Fruit fly (Drosophila melanogaster) whole organism, embryonic: Measurements from ENCODE around the gene CG43680.

Experiments used
- Adf1 ChIP-seq: fragments of 200-800 bp; sonication (Bioruptor generic); IDR thresholded peaks from 2 replicates; pipeline ENCODE4 v1.3.6; 2022; ENCODE audit warnings: missing biosample characterization, missing genetic modification characterization
- Bdp1 ChIP-seq: fragments of 200-800 bp; sonication (Bioruptor generic); optimal IDR thresholded peaks from 3 replicates; lab custom pipeline; 2016; ENCODE audit warnings: missing biosample characterization, missing genetic modification characterization
- Bgb ChIP-seq: fragments of 200-800 bp; sonication (Bioruptor generic); IDR thresholded peaks from 2 replicates; pipeline ENCODE4 v1.3.6; 2022; ENCODE audit warnings: missing biosample characterization, missing genetic modification characterization; ENCODE audit not compliant: partially characterized antibody
- CG10565 ChIP-seq: fragments of 200-800 bp; sonication (Bioruptor generic); optimal IDR thresholded peaks from 3 replicates; lab custom pipeline; 2016; ENCODE audit warnings: missing biosample characterization, mild to moderate bottlenecking, missing genetic modification characterization
- CG11247 ChIP-seq: fragments of 200-800 bp; sonication (Bioruptor generic); IDR thresholded peaks from 2 replicates; pipeline ENCODE4 v1.3.6; 2022; ENCODE audit warnings: missing biosample characterization, missing genetic modification characterization
- CG11695 ChIP-seq: fragments of 200-800 bp; sonication (Bioruptor generic); IDR thresholded peaks from 3 replicates; pipeline ENCODE4 v1.3.6; 2022; ENCODE audit warnings: missing biosample characterization, missing genetic modification characterization
- CG13296 ChIP-seq: fragments of 200-800 bp; sonication (Bioruptor generic); optimal IDR thresholded peaks from 3 replicates; lab custom pipeline; 2018; ENCODE audit warnings: missing biosample characterization, mild to moderate bottlenecking, missing genetic modification characterization
- CG17912 ChIP-seq: fragments of 200-800 bp; sonication (Bioruptor generic); optimal IDR thresholded peaks from 2 replicates; lab custom pipeline; 2018; ENCODE audit warnings: missing biosample characterization, mild to moderate bottlenecking, missing genetic modification characterization
- CG18599 ChIP-seq: fragments of 200-800 bp; sonication (Bioruptor generic); optimal IDR thresholded peaks from 3 replicates; lab custom pipeline; 2017; ENCODE audit warnings: missing biosample characterization, missing genetic modification characterization, mild to moderate bottlenecking, moderate library complexity, missing genetic modification reagents
- CG18619 ChIP-seq: fragments of 200-800 bp; sonication (Bioruptor generic); optimal IDR thresholded peaks from 3 replicates; lab custom pipeline; 2017; ENCODE audit warnings: missing biosample characterization, mild to moderate bottlenecking, missing genetic modification characterization
- CG31388 ChIP-seq: fragments of 200-800 bp; sonication (Bioruptor generic); optimal IDR thresholded peaks from 2 replicates; lab custom pipeline; 2016; ENCODE audit warnings: missing biosample characterization, missing genetic modification characterization
- CG32767 ChIP-seq: fragments of 200-800 bp; sonication (Bioruptor generic); IDR thresholded peaks from 2 replicates; pipeline ENCODE4 v1.3.6; 2022; ENCODE audit warnings: missing biosample characterization, missing genetic modification characterization
- CG4328 ChIP-seq: fragments of 200-800 bp; sonication (Bioruptor generic); optimal IDR thresholded peaks from 3 replicates; lab custom pipeline; 2017; ENCODE audit warnings: missing biosample characterization, missing genetic modification reagents, missing genetic modification characterization
- CG4730 ChIP-seq: fragments of 200-800 bp; sonication (Bioruptor generic); IDR thresholded peaks from 2 replicates; pipeline ENCODE4 v1.3.6; 2022; ENCODE audit warnings: missing biosample characterization, missing genetic modification characterization
- CG6272 ChIP-seq: fragments of 200-800 bp; sonication (Bioruptor generic); IDR thresholded peaks from 2 replicates; pipeline ENCODE4 v1.3.6; 2022; ENCODE audit warnings: missing biosample characterization, missing genetic modification characterization
- CG6683 ChIP-seq: fragments of 200-800 bp; sonication (Bioruptor generic); optimal IDR thresholded peaks from 2 replicates; lab custom pipeline; 2017; ENCODE audit warnings: missing biosample characterization, mild to moderate bottlenecking, missing genetic modification characterization, missing genetic modification reagents
- CG8290 ChIP-seq, 3 experiments: fragments of 200-800 bp; sonication (Bioruptor generic); optimal IDR thresholded peaks; 2 replicates each; lab custom pipeline; 2016 to 2019; ENCODE audit warnings: missing biosample characterization in 3 of 3, missing genetic modification characterization in 3 of 3, mild to moderate bottlenecking in 2 of 3, moderate library complexity in 1 of 3
- CG9215 ChIP-seq: fragments of 200-800 bp; sonication (Bioruptor generic); IDR thresholded peaks from 2 replicates; pipeline ENCODE4 v1.3.6; 2022; ENCODE audit warnings: missing biosample characterization, missing genetic modification characterization
- D ChIP-seq, 2 experiments: fragments of 200-800 bp in 1 of 2; fragments of >200 bp in 1 of 2; sonication (Bioruptor generic) in 1 of 2; optimal IDR thresholded peaks; 2 replicates in 1 of 2; 3 replicates in 1 of 2; lab custom pipeline; 2017; ENCODE audit warnings: mild to moderate bottlenecking in 1 of 2, missing biosample characterization in 1 of 2, missing genetic modification characterization in 1 of 2, missing genetic modification reagents in 1 of 2
- Deaf1 ChIP-seq: fragments of 200-800 bp; optimal IDR thresholded peaks from 3 replicates; lab custom pipeline; 2019; ENCODE audit warnings: missing biosample characterization, mild to moderate bottlenecking, missing genetic modification characterization, moderate library complexity
- Dfd ChIP-seq, 2 experiments: fragments of >200 bp; optimal IDR thresholded peaks; 2 replicates each; lab custom pipeline; 2017; ENCODE audit warnings: missing biosample characterization in 2 of 2, missing genetic modification characterization in 2 of 2
- Dll ChIP-seq: fragments of 200-800 bp; sonication (Bioruptor generic); IDR thresholded peaks from 4 replicates; pipeline ENCODE4 v1.3.6; 2022; ENCODE audit warnings: missing biosample characterization, missing genetic modification characterization; ENCODE audit not compliant: partially characterized antibody
- Ets97D ChIP-seq: fragments of 200-800 bp; sonication (Bioruptor generic); optimal IDR thresholded peaks from 3 replicates; lab custom pipeline; 2016; ENCODE audit warnings: missing biosample characterization, missing genetic modification characterization
- HHEX ChIP-seq: fragments of 200-800 bp; sonication (Bioruptor generic); optimal IDR thresholded peaks from 3 replicates; lab custom pipeline; 2017; ENCODE audit warnings: missing biosample characterization, mild to moderate bottlenecking, missing genetic modification characterization, missing genetic modification reagents
- HmgD ChIP-seq: fragments of 200-800 bp; sonication (Bioruptor generic); optimal IDR thresholded peaks from 3 replicates; lab custom pipeline; 2016; ENCODE audit warnings: missing biosample characterization, missing genetic modification characterization
- Hmr ChIP-seq: fragments of 200-800 bp; sonication (Bioruptor generic); optimal IDR thresholded peaks from 3 replicates; lab custom pipeline; 2017; ENCODE audit warnings: mild to moderate bottlenecking, missing biosample characterization, missing genetic modification reagents, missing genetic modification characterization
- Kr ChIP-seq: fragments of 200-800 bp; sonication (Bioruptor generic); optimal IDR thresholded peaks from 2 replicates; lab custom pipeline; 2017; ENCODE audit warnings: missing biosample characterization, mild to moderate bottlenecking, missing genetic modification characterization
- Lhr ChIP-seq: fragments of 200-800 bp; sonication (Bioruptor generic); optimal IDR thresholded peaks from 3 replicates; lab custom pipeline; 2017; ENCODE audit warnings: mild to moderate bottlenecking, missing biosample characterization, missing genetic modification reagents, missing genetic modification characterization
- NC2α ChIP-seq: fragments of 200-800 bp; sonication (Bioruptor generic); optimal IDR thresholded peaks from 2 replicates; lab custom pipeline; 2016; ENCODE audit warnings: missing biosample characterization, missing genetic modification characterization
- NK7.1 ChIP-seq: fragments of 200-800 bp; sonication (Bioruptor generic); optimal IDR thresholded peaks from 3 replicates; lab custom pipeline; 2016; ENCODE audit warnings: missing biosample characterization, missing genetic modification characterization
- Taf1 ChIP-seq: fragments of 200-800 bp; sonication (Bioruptor generic); IDR thresholded peaks from 2 replicates; pipeline ENCODE4 v1.3.6; 2022; ENCODE audit warnings: missing biosample characterization, missing genetic modification characterization
- Trl ChIP-seq, 3 experiments: fragments of >200 bp in 2 of 3; fragments of 200-800 bp in 1 of 3; sonication (Bioruptor generic) in 1 of 3; optimal IDR thresholded peaks; 2 replicates in 1 of 3; 3 replicates in 2 of 3; lab custom pipeline; 2016 to 2017; ENCODE audit warnings: missing biosample characterization in 1 of 3, missing genetic modification characterization in 1 of 3
- chif ChIP-seq, 2 experiments: fragments of 200-800 bp; sonication (Bioruptor generic); optimal IDR thresholded peaks; 3 replicates each; lab custom pipeline; 2016; ENCODE audit warnings: missing biosample characterization in 2 of 2, missing genetic modification characterization in 2 of 2
- ci ChIP-seq: fragments of 200-800 bp; sonication (Bioruptor generic); IDR thresholded peaks from 3 replicates; pipeline ENCODE4 v1.3.6; 2022; ENCODE audit warnings: missing biosample characterization, missing genetic modification characterization
- eve ChIP-seq, 2 experiments: fragments of >200 bp; optimal IDR thresholded peaks; 2 replicates each; lab custom pipeline; 2017; ENCODE audit warnings: missing biosample characterization in 2 of 2, missing genetic modification characterization in 2 of 2
- eyg ChIP-seq: fragments of 200-800 bp; sonication (Bioruptor generic); optimal IDR thresholded peaks from 3 replicates; lab custom pipeline; 2016; ENCODE audit warnings: missing biosample characterization, missing genetic modification characterization
- lbe ChIP-seq: fragments of 200-800 bp; sonication (Bioruptor generic); optimal IDR thresholded peaks from 2 replicates; lab custom pipeline; 2016; ENCODE audit warnings: missing biosample characterization, mild to moderate bottlenecking, missing genetic modification characterization
- nau ChIP-seq: fragments of 200-800 bp; sonication (Bioruptor generic); optimal IDR thresholded peaks from 3 replicates; lab custom pipeline; 2017; ENCODE audit warnings: missing biosample characterization, mild to moderate bottlenecking, missing genetic modification characterization, missing genetic modification reagents
- nerfin-1 ChIP-seq: fragments of 200-800 bp; sonication (Bioruptor generic); optimal IDR thresholded peaks from 3 replicates; lab custom pipeline; 2019; ENCODE audit warnings: missing biosample characterization, mild to moderate bottlenecking, missing genetic modification characterization, moderate library complexity
- nmo ChIP-seq: fragments of 200-800 bp; sonication (Bioruptor generic); optimal IDR thresholded peaks from 2 replicates; lab custom pipeline; 2018; ENCODE audit warnings: missing biosample characterization, mild to moderate bottlenecking, missing genetic modification characterization, moderate library complexity
- odd ChIP-seq: fragments of 200-800 bp; sonication (Bioruptor generic); optimal IDR thresholded peaks from 2 replicates; lab custom pipeline; 2017; ENCODE audit warnings: missing biosample characterization, mild to moderate bottlenecking, missing genetic modification characterization
- pb ChIP-seq: fragments of 200-800 bp; sonication (Bioruptor generic); optimal IDR thresholded peaks from 3 replicates; lab custom pipeline; 2016; ENCODE audit warnings: missing biosample characterization, missing genetic modification characterization
- pnt ChIP-seq: fragments of 200-800 bp; sonication (Bioruptor generic); optimal IDR thresholded peaks from 3 replicates; lab custom pipeline; 2016; ENCODE audit warnings: missing biosample characterization, missing genetic modification characterization
- run ChIP-seq: fragments of 200-800 bp; sonication (Bioruptor generic); optimal IDR thresholded peaks from 3 replicates; lab custom pipeline; 2018; ENCODE audit warnings: missing biosample characterization, mild to moderate bottlenecking, missing genetic modification characterization
- sd ChIP-seq: fragments of 200-800 bp; sonication (Bioruptor generic); optimal IDR thresholded peaks from 3 replicates; lab custom pipeline; 2018; ENCODE audit warnings: missing biosample characterization, mild to moderate bottlenecking, missing genetic modification characterization, moderate library complexity
- sim ChIP-seq: fragments of 200-800 bp; sonication (Bioruptor generic); IDR thresholded peaks from 2 replicates; pipeline ENCODE4 v1.3.6; 2022; ENCODE audit warnings: missing biosample characterization, missing genetic modification characterization
- tx ChIP-seq: fragments of 200-800 bp; sonication (Bioruptor generic); optimal IDR thresholded peaks from 2 replicates; lab custom pipeline; 2016; ENCODE audit warnings: missing biosample characterization, missing genetic modification characterization
- zfh1 ChIP-seq: fragments of 200-800 bp; sonication (Bioruptor generic); IDR thresholded peaks from 3 replicates; pipeline ENCODE4 v1.3.6; 2022; ENCODE audit warnings: missing biosample characterization, missing genetic modification characterization

CG43680 gene

DNA sequence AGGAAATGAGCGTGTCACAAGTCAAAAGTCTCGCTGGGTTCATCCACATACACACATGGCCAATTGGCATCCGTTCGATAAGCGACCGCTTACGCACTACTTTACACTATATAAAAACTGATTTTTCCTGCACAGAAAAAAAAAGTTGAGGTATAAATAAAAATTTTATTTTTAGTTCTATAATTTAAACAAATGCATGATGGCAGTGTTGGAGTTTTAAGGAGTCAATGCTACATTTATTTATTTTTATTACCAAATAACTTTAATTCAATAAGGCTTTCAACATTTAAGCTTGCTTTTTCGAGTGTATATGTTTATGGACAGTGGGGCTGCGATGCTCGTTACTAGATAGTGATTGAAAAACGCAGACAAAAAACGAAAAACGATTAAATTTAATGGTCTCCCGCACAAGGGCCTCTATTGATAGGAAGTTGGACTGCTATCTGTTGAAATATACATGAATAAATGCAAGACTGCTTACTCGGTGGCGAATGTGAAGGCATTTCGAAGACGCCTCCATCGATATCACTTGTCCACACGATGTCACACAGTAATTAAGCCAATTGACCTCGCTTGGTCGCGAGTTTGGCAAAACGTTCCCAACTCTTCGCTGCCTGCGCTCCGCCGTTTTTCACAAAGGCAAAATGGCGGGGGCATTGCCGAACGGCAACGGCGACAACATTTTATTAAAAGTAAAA is 41.4 kb downstream of the CG43680 start (continued):
- TF ChIP-seq D (optimal IDR thresholded peaks at IDR 0.05; lab: Kevin White, UChicago), result no peak
- peak; percentile 70 for TF ChIP-seq D (GFP tag; optimal IDR thresholded peaks at IDR 0.05; lab: Kevin White, UChicago)
- peak; percentile 32 for TF ChIP-seq Bdp1
- peak; percentile 76; the same call in 2 of the 3 replicates for TF ChIP-seq zfh1 (GFP tag; lab: Robert Waterston, UW)
- TF ChIP-seq Taf1, result peak; percentile 55; the same call in 1 of the 2 replicates
- TF ChIP-seq Hmr (GFP tag; lab: Kevin White, UChicago), result peak; percentile 62
- TF ChIP-seq CG11695, result peak; percentile 73
- TF ChIP-seq CG8290 (GFP tag; optimal IDR thresholded peaks at IDR 0.05; lab: Kevin White, UChicago), result peak; percentile 28
- TF ChIP-seq CG8290 (tag; optimal IDR thresholded peaks at IDR 0.05; lab: Kevin White, UChicago), result no peak
- peak; percentile 63 for TF ChIP-seq run
- peak; percentile 46 for TF ChIP-seq CG18619
- TF ChIP-seq Adf1 (GFP tag; lab: Robert Waterston, UW), result no peak
- no peak for TF ChIP-seq pb (GFP tag; lab: Kevin White, UChicago)
- TF ChIP-seq CG13296, result peak; percentile 71
- TF ChIP-seq CG6683, result peak; percentile 55
- TF ChIP-seq CG9215, result peak; percentile 28; the same call in 1 of the 2 replicates
- peak; percentile 71 for TF ChIP-seq HHEX (GFP tag; lab: Kevin White, UChicago)
- TF ChIP-seq Deaf1 (tag; lab: Kevin White, UChicago), result peak; percentile 51
- TF ChIP-seq CG6272 (GFP tag; lab: Robert Waterston, UW), result peak; percentile 37; the same call in 1 of the 2 replicates
- TF ChIP-seq Bgb, result no peak
- peak; percentile 84 for TF ChIP-seq nmo (GFP tag; lab: Kevin White, UChicago)
- TF ChIP-seq CG11247 (GFP tag; lab: Robert Waterston, UW), result peak; percentile 69
- TF ChIP-seq eve (GFP tag; optimal IDR thresholded peaks at IDR 0.05; lab: Kevin White, UChicago), result peak in 1 of 2 experiments; percentile 88
- no peak for TF ChIP-seq NK7.1 (GFP tag; lab: Kevin White, UChicago)
- TF ChIP-seq Dfd (GFP tag; optimal IDR thresholded peaks at IDR 0.05; lab: Kevin White, UChicago), result no peak
- TF ChIP-seq Ets97D (GFP tag; lab: Kevin White, UChicago), result no peak
- TF ChIP-seq tx (GFP tag; lab: Kevin White, UChicago), result no peak
- TF ChIP-seq odd (GFP tag; lab: Kevin White, UChicago), result peak; percentile 58
- no peak for TF ChIP-seq CG17912
- TF ChIP-seq Lhr (GFP tag; lab: Kevin White, UChicago), result peak; percentile 33
- TF ChIP-seq nerfin-1 (tag; lab: Kevin White, UChicago), result peak; percentile 74
- peak; percentile 39 for TF ChIP-seq sd
- peak; percentile 65; the same call in 1 of the 2 replicates for TF ChIP-seq CG32767
- no peak for TF ChIP-seq HmgD (GFP tag; lab: Kevin White, UChicago)
- TF ChIP-seq lbe (GFP tag; lab: Kevin White, UChicago), result no peak
- no peak for TF ChIP-seq NC2α (GFP tag; lab: Kevin White, UChicago)
- TF ChIP-seq Dll (GFP tag; lab: Robert Waterston, UW), result no peak
- TF ChIP-seq sim (GFP tag; lab: Robert Waterston, UW), result peak; percentile 67; the same call in 1 of the 2 replicates
- TF ChIP-seq CG4730 (GFP tag; lab: Robert Waterston, UW), result peak; percentile 41
- TF ChIP-seq eyg, result no peak
- TF ChIP-seq CG4328, result peak; percentile 52
- TF ChIP-seq CG18599 (GFP tag; lab: Kevin White, UChicago), result peak; percentile 81
- TF ChIP-seq chif (GFP tag; optimal IDR thresholded peaks at IDR 0.05; lab: Kevin White, UChicago), result peak; percentile 7 to 57
- no peak for TF ChIP-seq CG10565 (GFP tag; lab: Kevin White, UChicago)
- peak; percentile 25 for TF ChIP-seq nau (GFP tag; lab: Kevin White, UChicago)
- peak; percentile 74 for TF ChIP-seq CG31388 (GFP tag; lab: Kevin White, UChicago)
- no peak for TF ChIP-seq Kr (GFP tag; lab: Kevin White, UChicago)
- TF ChIP-seq ci (GFP tag; lab: Robert Waterston, UW), result peak; percentile 86
- no peak for TF ChIP-seq Trl (optimal IDR thresholded peaks at IDR 0.05; lab: Kevin White, UChicago)
- TF ChIP-seq Trl (GFP tag; optimal IDR thresholded peaks at IDR 0.05; lab: Kevin White, UChicago), result peak; percentile 3
- TF ChIP-seq pnt (GFP tag; lab: Kevin White, UChicago), result peak; percentile 38
